Worm (Caenorhabditis elegans): ENCODE measurements around the gene F21D9.11.

F21D9.11 gene

ce11 chrV:19301934-19302333, 50.0 kb downstream of the F21D9.11 start, which contains the start of gene fbxb-62:
Gene fbxb-62 (minus strand): TSS chrV:19302034.
- TF ChIP-seq ama-1 (optimal IDR thresholded peaks at IDR 0.05) (no peak), ets-7 (tag; optimal IDR thresholded peaks at IDR 0.05) (no peak), ceh-13 (GFP tag; optimal IDR thresholded peaks at IDR 0.05) (no peak)

All from whole organism, early embryonic.